Worm (Caenorhabditis elegans) whole organism, L4 larva: ENCODE measurements around the gene srw-24.
"Not testable (repeated sequence)": the region's sequence is repeated elsewhere in the genome, so short reads cannot be mapped to it uniquely, and the experiment has no call there.

ENCODE experiments used
- Y48G9A.11 ChIP-seq: fragments of 200-800 bp; sonication (Bioruptor generic); IDR thresholded peaks from 2 replicates; pipeline ENCODE4 v1.3.6; 2022; ENCODE audit warnings: missing genetic modification reagents, missing genetic modification characterization, missing compliant biosample characterization
- Y5F2A.4 ChIP-seq: fragments of 200-800 bp; sonication (Bioruptor generic); optimal IDR thresholded peaks from 2 replicates; lab custom pipeline; 2018; ENCODE audit warnings: mild to moderate bottlenecking, missing genetic modification characterization, missing compliant biosample characterization
- aha-1 ChIP-seq: fragments of 150-350 bp; peaks from one replicate; lab custom pipeline; 2014; ENCODE audit warnings: missing biosample characterization, missing genetic modification characterization
- attf-4 ChIP-seq: sonication (generic microtip); optimal IDR thresholded peaks from 3 replicates; lab custom pipeline; 2017; ENCODE audit warnings: missing biosample characterization, missing genetic modification characterization
- ceh-44 ChIP-seq: fragments of 200-800 bp; sonication (Bioruptor generic); IDR thresholded peaks from 2 replicates; pipeline ENCODE4 v1.3.6; 2022; ENCODE audit warnings: missing genetic modification reagents, missing genetic modification characterization, missing compliant biosample characterization
- cey-2 ChIP-seq: sonication (generic microtip); optimal IDR thresholded peaks from 3 replicates; lab custom pipeline; 2017; ENCODE audit warnings: missing genetic modification characterization, mild to moderate bottlenecking, missing compliant biosample characterization, antibody characterized with exemption, borderline replicate concordance; ENCODE audit not compliant: insufficient read depth
- ctbp-1 ChIP-seq: fragments of 200-800 bp; sonication (Bioruptor generic); IDR thresholded peaks from 2 replicates; pipeline ENCODE4 v1.3.6; 2022; ENCODE audit warnings: missing genetic modification reagents, missing genetic modification characterization, missing compliant biosample characterization
- daf-12 ChIP-seq: fragments of 150-350 bp; optimal IDR thresholded peaks from 2 replicates; lab custom pipeline; 2014; ENCODE audit warnings: missing biosample characterization, missing genetic modification reagents, missing genetic modification characterization
- daf-19 ChIP-seq: fragments of 200-800 bp; sonication (Bioruptor generic); conservative IDR thresholded peaks from 2 replicates; pipeline ENCODE4 v1.3.6; 2022; ENCODE audit warnings: missing genetic modification characterization, missing compliant biosample characterization
- dmd-6 ChIP-seq: fragments of 200-800 bp; sonication (Bioruptor generic); IDR thresholded peaks from 2 replicates; pipeline ENCODE4 v1.3.6; 2022; ENCODE audit warnings: missing genetic modification reagents, missing genetic modification characterization, missing compliant biosample characterization
- hmg-1.1 ChIP-seq: fragments of 200-800 bp; sonication (Bioruptor generic); IDR thresholded peaks from 2 replicates; pipeline ENCODE4 v1.3.6; 2022; ENCODE audit warnings: missing genetic modification reagents, missing genetic modification characterization, missing compliant biosample characterization
- lin-39 ChIP-seq: fragments of 150-350 bp; optimal IDR thresholded peaks from 2 replicates; lab custom pipeline; 2014; ENCODE audit warnings: missing biosample characterization, missing genetic modification reagents, missing genetic modification characterization
- lir-3 ChIP-seq: sonication (generic microtip); optimal IDR thresholded peaks from 2 replicates; lab custom pipeline; 2016; ENCODE audit warnings: mild to moderate bottlenecking, missing genetic modification characterization, missing compliant biosample characterization
- lsy-2 ChIP-seq, 2 experiments: fragments of 150-350 bp in 1 of 2; sonication (generic microtip) in 1 of 2; optimal IDR thresholded peaks; 2 replicates each; lab custom pipeline; 2014 to 2017; ENCODE audit warnings: missing biosample characterization in 2 of 2, missing genetic modification characterization in 2 of 2
- madf-5 ChIP-seq, 2 experiments: fragments of 200-800 bp; sonication (Bioruptor generic); IDR thresholded peaks; 2 replicates each; pipeline ENCODE4 v1.3.6; 2022; ENCODE audit warnings: missing compliant biosample characterization in 2 of 2, missing genetic modification characterization in 2 of 2
- mdl-1 ChIP-seq, 2 experiments: fragments of 150-350 bp in 1 of 2; sonication (generic microtip) in 1 of 2; optimal IDR thresholded peaks; 2 replicates each; lab custom pipeline; 2014 to 2017; ENCODE audit warnings: missing biosample characterization in 2 of 2, missing genetic modification characterization in 2 of 2
- mep-1 ChIP-seq: fragments of 150-350 bp; sonication (generic microtip); optimal IDR thresholded peaks from 3 replicates; lab custom pipeline; 2014; ENCODE audit warnings: missing biosample characterization, missing genetic modification characterization
- mxl-2 ChIP-seq: fragments of 200-800 bp; sonication (Bioruptor generic); conservative IDR thresholded peaks from 2 replicates; pipeline ENCODE4 v1.3.6; 2022; ENCODE audit warnings: missing genetic modification reagents, missing genetic modification characterization, missing compliant biosample characterization
- nhr-11 ChIP-seq: fragments of 150-350 bp; optimal IDR thresholded peaks from 2 replicates; lab custom pipeline; 2014; ENCODE audit warnings: missing biosample characterization, missing genetic modification characterization
- nhr-28 ChIP-seq: fragments of 150-350 bp; optimal IDR thresholded peaks from 2 replicates; lab custom pipeline; 2014; ENCODE audit warnings: missing biosample characterization, missing genetic modification characterization
- nhr-41 ChIP-seq: fragments of 200-800 bp; sonication (Bioruptor generic); IDR thresholded peaks from 2 replicates; pipeline ENCODE4 v1.3.6; 2022; ENCODE audit warnings: missing genetic modification reagents, missing genetic modification characterization, missing compliant biosample characterization
- pha-4 ChIP-seq, 2 experiments: fragments of 150-350 bp in 1 of 2; fragments of 200-800 bp in 1 of 2; sonication (Bioruptor generic) in 1 of 2; IDR thresholded peaks in 1 of 2; optimal IDR thresholded peaks in 1 of 2; 2 replicates each; pipeline versions ENCODE4 v1.3.6 to Lab custom; 2014 to 2022; ENCODE audit warnings: missing genetic modification characterization in 2 of 2, missing genetic modification reagents in 2 of 2, missing biosample characterization in 1 of 2, missing compliant biosample characterization in 1 of 2
- php-3 ChIP-seq: fragments of 200-800 bp; sonication (Bioruptor generic); IDR thresholded peaks from 2 replicates; pipeline ENCODE4 v1.3.6; 2022; ENCODE audit warnings: missing genetic modification reagents, missing genetic modification characterization, missing compliant biosample characterization
- sdz-12 ChIP-seq: fragments of 200-800 bp; sonication (Bioruptor generic); optimal IDR thresholded peaks from 2 replicates; lab custom pipeline; 2018; ENCODE audit warnings: mild to moderate bottlenecking, missing genetic modification characterization, missing compliant biosample characterization
- skn-1 ChIP-seq: fragments of 150-350 bp; optimal IDR thresholded peaks from 2 replicates; lab custom pipeline; 2014; ENCODE audit warnings: missing biosample characterization, missing genetic modification characterization
- snpc-1.2 ChIP-seq: fragments of 200-800 bp; sonication (Bioruptor generic); IDR thresholded peaks from 2 replicates; pipeline ENCODE4 v1.3.6; 2022; ENCODE audit warnings: missing genetic modification reagents, missing genetic modification characterization, missing compliant biosample characterization
- tag-97 ChIP-seq: fragments of 200-800 bp; sonication (Bioruptor generic); IDR thresholded peaks from 2 replicates; pipeline ENCODE4 v1.3.6; 2022; ENCODE audit warnings: missing genetic modification characterization, missing compliant biosample characterization
- vab-7 ChIP-seq: fragments of 200-800 bp; sonication (Bioruptor generic); IDR thresholded peaks from 2 replicates; pipeline ENCODE4 v1.3.6; 2022; ENCODE audit warnings: missing genetic modification reagents, missing genetic modification characterization, missing compliant biosample characterization
- zfp-2 ChIP-seq: sonication (generic microtip); optimal IDR thresholded peaks from 2 replicates; lab custom pipeline; 2016; ENCODE audit warnings: mild to moderate bottlenecking, missing genetic modification characterization, missing compliant biosample characterization
- zfp-3 ChIP-seq: fragments of 200-800 bp; sonication (Bioruptor generic); conservative IDR thresholded peaks from 2 replicates; pipeline ENCODE4 v1.3.6; 2022; ENCODE audit warnings: missing genetic modification reagents, missing genetic modification characterization, missing compliant biosample characterization

The srw-24 gene

ce11 chrV:15253529-15253928 lies 29.8 kb downstream of the srw-24 start, which contains the start of gene srbc-75:
TSS of gene srbc-75 (plus strand) at chrV:15253829.
- TF ChIP-seq cey-2 (no peak), attf-4 (tag; lab: Kevin White, UChicago) (no peak), aha-1 (tag; lab: Kevin White, UChicago) (peak; percentile 54)

- TF ChIP-seq snpc-1.2 (GFP tag; lab: Robert Waterston, UW); mdl-1 (tag; optimal IDR thresholded peaks at IDR 0.05; lab: Kevin White, UChicago); mep-1 (tag; lab: Kevin White, UChicago): not testable (repeated sequence)
- TF ChIP-seq, all 104 proteins: peak for 0; not testable (repeated sequence) for 104
These were observed 32.9 kb downstream of the srw-24 start, which contains the start of gene srsx-39 for ce11 chrV:15256669-15257068. TSS of gene srsx-39 (minus strand) at chrV:15256769.

- TF ChIP-seq mxl-2: no peak
- TF ChIP-seq nhr-41: no peak
- no peak for TF ChIP-seq daf-12 (tag; lab: Kevin White, UChicago)
- TF ChIP-seq nhr-28 (tag; lab: Kevin White, UChicago): no peak
- no peak for TF ChIP-seq skn-1 (tag; lab: Kevin White, UChicago)
- no peak for TF ChIP-seq nhr-11
- no peak for TF ChIP-seq daf-19
- TF ChIP-seq zfp-3 (GFP tag; lab: Robert Waterston, UW): no peak
- TF ChIP-seq tag-97 (GFP tag; lab: Robert Waterston, UW): no peak
These were observed 35.3 kb downstream of the srw-24 start, which contains the start of gene srsx-37 for ce11 chrV:15259049-15259448. TSS of gene srsx-37 (minus strand) at chrV:15259149.

ce11 chrV:15259904-15260303 lies 36.1 kb downstream of the srw-24 start, which contains the start of gene M01B2.8:
TSS of gene M01B2.8 (plus strand) at chrV:15260204.
- TF ChIP-seq ceh-44 (GFP tag; lab: Robert Waterston, UW) (no peak), lsy-2 (tag; optimal IDR thresholded peaks at IDR 0.05; lab: Kevin White, UChicago) (no peak), lin-39 (tag; lab: Kevin White, UChicago) (no peak), zfp-2 (no peak), lir-3 (tag; lab: Kevin White, UChicago) (no peak), pha-4 (GFP tag; IDR thresholded peaks at IDR 0.05; lab: Robert Waterston, UW) (no peak), pha-4 (tag; optimal IDR thresholded peaks at IDR 0.05; lab: Kevin White, UChicago) (no peak), snpc-1.2 (GFP tag; lab: Robert Waterston, UW) (no peak), madf-5 (GFP tag; IDR thresholded peaks at IDR 0.05; lab: Robert Waterston, UW) (no peak), hmg-1.1 (GFP tag; lab: Robert Waterston, UW) (no peak), attf-4 (tag; lab: Kevin White, UChicago) (no peak), Y5F2A.4 (GFP tag; lab: Kevin White, UChicago) (no peak), php-3 (GFP tag; lab: Robert Waterston, UW) (no peak), daf-19 (no peak)

ce11 chrV:15262336-15262735 lies 38.6 kb downstream of the srw-24 start, which contains the start of gene M01B2.10:
TSS of gene M01B2.10 (minus strand) at chrV:15262436.
- not testable (repeated sequence) for TF ChIP-seq php-3 (GFP tag; lab: Robert Waterston, UW); sdz-12 (GFP tag; lab: Kevin White, UChicago); daf-12 (tag; lab: Kevin White, UChicago)

- no peak for TF ChIP-seq ceh-44 (GFP tag; lab: Robert Waterston, UW)
- TF ChIP-seq Y48G9A.11: no peak
- TF ChIP-seq vab-7: no peak
- TF ChIP-seq ctbp-1 (GFP tag; lab: Robert Waterston, UW): no peak
- no peak for TF ChIP-seq dmd-6
- TF ChIP-seq, all 104 proteins: peak for 0
These were observed 40.4 kb downstream of the srw-24 start, which contains the start of gene M01B2.12 for ce11 chrV:15264131-15264530. TSS of gene M01B2.12 (minus strand) at chrV:15264231.
